Fruit fly (Drosophila melanogaster): ENCODE data around the gene Tsp26A.

Tsp26A gene

DNA sequence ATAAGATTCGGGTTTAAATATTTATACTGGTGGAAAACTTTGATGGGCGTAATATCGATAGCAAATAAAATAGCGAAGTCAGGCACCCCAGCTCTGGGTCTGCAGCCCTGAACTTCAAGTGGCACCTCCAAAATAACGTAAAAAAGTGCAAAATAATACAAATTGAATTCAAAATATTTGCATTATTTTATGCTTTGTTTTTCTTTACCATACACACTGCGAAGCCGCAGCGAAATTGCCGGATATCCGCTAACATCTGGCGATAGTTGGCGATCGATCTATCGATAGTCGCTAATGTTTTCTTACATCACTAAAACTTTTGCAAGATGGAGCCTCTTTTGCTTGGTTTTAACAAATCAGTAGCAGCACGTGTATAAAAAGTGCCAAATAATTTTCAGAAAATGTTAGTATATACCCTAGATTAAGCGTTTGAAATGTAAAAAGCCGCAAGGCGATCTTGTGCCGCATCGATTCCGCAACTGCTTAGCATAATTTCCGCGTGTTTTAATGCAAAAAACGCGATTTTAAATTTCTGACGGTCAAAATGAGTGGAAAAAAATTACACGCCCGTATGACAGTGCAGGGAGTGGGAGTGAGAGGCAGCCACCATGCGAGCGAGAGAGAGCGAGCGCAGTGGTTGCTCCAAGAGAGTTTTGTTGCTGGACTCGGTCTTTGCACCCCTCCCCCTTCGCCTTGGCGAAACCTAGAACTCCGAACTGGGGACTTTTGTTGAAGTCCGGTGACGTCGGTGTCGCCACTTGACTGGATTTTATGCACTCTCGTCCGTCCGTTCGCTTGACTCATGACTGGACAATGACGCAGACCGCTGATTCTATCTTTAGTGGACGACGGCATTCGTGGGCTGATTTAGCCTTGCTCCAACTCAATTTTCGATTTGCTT lies 18.3 kb upstream of the Tsp26A start, which contains the start of gene eIF4A (continued):
- no peak for TF ChIP-seq Opbp (GFP tag; IDR thresholded peaks at IDR 0.05; ENCODE audit: partially characterized antibody)
- TF ChIP-seq Eip74EF (GFP tag; optimal IDR thresholded peaks at IDR 0.05), result no peak
- no peak for TF ChIP-seq CG1024 (GFP tag; IDR thresholded peaks at IDR 0.05)
- no peak for TF ChIP-seq toy (GFP tag; IDR thresholded peaks at IDR 0.05)
- TF ChIP-seq dm (GFP tag; optimal IDR thresholded peaks at IDR 0.05), result peak; percentile 85
- TF ChIP-seq CG3065 (GFP tag; optimal IDR thresholded peaks at IDR 0.05), result no peak
- no peak for TF ChIP-seq shn (GFP tag; optimal IDR thresholded peaks at IDR 0.05)
- no peak for TF ChIP-seq CG8281 (tag; optimal IDR thresholded peaks at IDR 0.05)

DNA sequence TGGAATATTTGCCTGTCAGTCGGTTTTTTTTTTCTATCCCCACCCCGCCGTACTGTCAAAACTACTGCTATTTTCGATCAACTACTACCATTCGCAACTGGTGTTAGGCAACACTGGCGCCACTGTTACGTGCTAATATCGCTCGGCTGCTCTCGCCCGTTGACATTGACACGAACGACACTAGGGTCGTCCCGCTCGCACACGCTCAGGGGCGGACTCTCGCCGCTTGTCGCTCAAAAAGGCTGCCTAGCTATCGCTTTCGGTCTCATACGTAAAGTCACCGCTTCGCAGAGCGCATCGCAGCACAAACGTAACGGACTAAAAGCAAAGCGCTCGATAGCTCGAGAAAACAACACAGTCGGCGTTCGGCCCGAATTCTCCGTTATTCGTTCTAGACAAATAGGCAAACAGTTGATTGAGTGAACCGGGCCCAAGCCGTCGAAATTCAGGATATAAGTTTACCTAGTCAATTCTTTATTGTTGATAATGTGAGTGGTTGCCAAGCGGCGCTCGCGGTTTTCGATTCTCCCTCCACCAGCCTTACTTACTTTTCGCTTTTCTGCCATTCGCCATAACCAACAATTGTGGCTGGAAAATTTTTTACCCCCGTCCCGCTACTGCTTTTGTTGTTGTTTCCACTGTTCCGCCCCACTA lies 17.6 kb upstream of the Tsp26A start:
- TF ChIP-seq z (GFP tag; IDR thresholded peaks at IDR 0.05) (no peak), sd (tag; optimal IDR thresholded peaks at IDR 0.05) (peak; percentile 8), CG17328 (GFP tag; IDR thresholded peaks at IDR 0.05) (no peak), CG4404 (GFP tag; IDR thresholded peaks at IDR 0.05) (no peak), CG30403 (GFP tag; optimal IDR thresholded peaks at IDR 0.05) (peak; percentile 19), scrt (GFP tag; optimal IDR thresholded peaks at IDR 0.05) (peak; percentile 44), CG8359 (GFP tag; optimal IDR thresholded peaks at IDR 0.05; ENCODE audit: borderline replicate concordance) (no peak), Camta (GFP tag; optimal IDR thresholded peaks at IDR 0.05) (peak; percentile 28), Hsf (GFP tag; optimal IDR thresholded peaks at IDR 0.05) (peak; percentile 12), CG42726 (GFP tag; IDR thresholded peaks at IDR 0.05; ENCODE audit: partially characterized antibody) (no peak), CG6689 (GFP tag; IDR thresholded peaks at IDR 0.05) (no peak), Lim3 (GFP tag; IDR thresholded peaks at IDR 0.05) (no peak), ERR (GFP tag; optimal IDR thresholded peaks at IDR 0.05) (peak; percentile 53), CG10462 (GFP tag; optimal IDR thresholded peaks at IDR 0.05) (no peak), wor (GFP tag; IDR thresholded peaks at IDR 0.05) (no peak), pan (optimal IDR thresholded peaks at IDR 0.05) (no peak), pan (GFP tag; optimal IDR thresholded peaks at IDR 0.05 in 1 of 2, IDR thresholded peaks at IDR 0.05 in 1 of 2) (no peak), Trl (optimal IDR thresholded peaks at IDR 0.05) (no peak), Trl (GFP tag; optimal IDR thresholded peaks at IDR 0.05) (peak; percentile 36), CG11696 (GFP tag; IDR thresholded peaks at IDR 0.05) (no peak), gro (GFP tag; optimal IDR thresholded peaks at IDR 0.05) (peak; percentile 12), CG12236 (GFP tag; optimal IDR thresholded peaks at IDR 0.05) (no peak), pum (GFP tag; optimal IDR thresholded peaks at IDR 0.05) (no peak), gcm (GFP tag; optimal IDR thresholded peaks at IDR 0.05) (no peak), CG8944 (GFP tag; optimal IDR thresholded peaks at IDR 0.05) (no peak), Opbp (GFP tag; IDR thresholded peaks at IDR 0.05; ENCODE audit: partially characterized antibody) (no peak), sna (GFP tag; IDR thresholded peaks at IDR 0.05; ENCODE audit: partially characterized antibody) (no peak), Hmr (GFP tag; optimal IDR thresholded peaks at IDR 0.05) (peak; percentile 53), CG8924 (tag; optimal IDR thresholded peaks at IDR 0.05) (no peak), NC2β (GFP tag; optimal IDR thresholded peaks at IDR 0.05) (no peak), CG11093 (GFP tag; IDR thresholded peaks at IDR 0.05) (no peak), cwo (GFP tag; optimal IDR thresholded peaks at IDR 0.05) (no peak), Awh (GFP tag; IDR thresholded peaks at IDR 0.05) (no peak), knrl (GFP tag; IDR thresholded peaks at IDR 0.05; ENCODE audit: partially characterized antibody) (no peak), CG9727 (GFP tag; optimal IDR thresholded peaks at IDR 0.05) (peak; percentile 21), unc-4 (GFP tag; IDR thresholded peaks at IDR 0.05; ENCODE audit: partially characterized antibody) (no peak), psq (GFP tag; optimal IDR thresholded peaks at IDR 0.05) (no peak), hb (GFP tag; IDR thresholded peaks at IDR 0.05; ENCODE audit: partially characterized antibody) (no peak), sqz (GFP tag; optimal IDR thresholded peaks at IDR 0.05) (peak; percentile 8), cad (GFP tag; optimal IDR thresholded peaks at IDR 0.05) (no peak)
